Fruit fly (Drosophila melanogaster): ENCODE results near the gene orb2.

The orb2 gene

dm6 chr3L:8953199-8953956, 885 bp downstream of the orb2 start:
- TF ChIP-seq fd3F (GFP tag; optimal IDR thresholded peaks at IDR 0.05), result peak; percentile 59
- peak; percentile 36 for TF ChIP-seq Hr3 (GFP tag; optimal IDR thresholded peaks at IDR 0.05)
- no peak for TF ChIP-seq D (optimal IDR thresholded peaks at IDR 0.05)
- TF ChIP-seq D (GFP tag; optimal IDR thresholded peaks at IDR 0.05), result peak; percentile 51
- peak; percentile 64 for TF ChIP-seq sug (tag; optimal IDR thresholded peaks at IDR 0.05)
- TF ChIP-seq ind (GFP tag; optimal IDR thresholded peaks at IDR 0.05), result peak; percentile 13
- TF ChIP-seq dysf (GFP tag; IDR thresholded peaks at IDR 0.05), result peak; percentile 72
- 0 out of 3 replicates have a peak, but pooled peaks have one; percentile 8 for TF ChIP-seq knrl (GFP tag; IDR thresholded peaks at IDR 0.05; ENCODE audit: partially characterized antibody)
- TF ChIP-seq crc (GFP tag; optimal IDR thresholded peaks at IDR 0.05), result peak; percentile 39
- no peak for TF ChIP-seq tna (GFP tag; IDR thresholded peaks at IDR 0.05; ENCODE audit: partially characterized antibody)
- TF ChIP-seq Doc3 (GFP tag; IDR thresholded peaks at IDR 0.05; ENCODE audit: partially characterized antibody), result no peak
- no peak for TF ChIP-seq hbn (GFP tag; IDR thresholded peaks at IDR 0.05; ENCODE audit: partially characterized antibody)
- TF ChIP-seq CG1832 (GFP tag; optimal IDR thresholded peaks at IDR 0.05), result no peak
- peak; percentile 64 for TF ChIP-seq bsh (GFP tag; optimal IDR thresholded peaks at IDR 0.05)
- TF ChIP-seq ATbp (GFP tag; optimal IDR thresholded peaks at IDR 0.05), result peak; percentile 70
- TF ChIP-seq CG11504 (tag; optimal IDR thresholded peaks at IDR 0.05), result peak; percentile 80
- no peak for TF ChIP-seq Tbp (GFP tag; optimal IDR thresholded peaks at IDR 0.05)
- peak; percentile 80 for TF ChIP-seq Vsx1 (GFP tag; optimal IDR thresholded peaks at IDR 0.05)
- peak; percentile 47 for TF ChIP-seq nerfin-1 (tag; optimal IDR thresholded peaks at IDR 0.05)
- TF ChIP-seq Fer2 (tag; optimal IDR thresholded peaks at IDR 0.05), result peak; percentile 49
- TF ChIP-seq CG18599 (GFP tag; optimal IDR thresholded peaks at IDR 0.05), result peak; percentile 82
- TF ChIP-seq CG3838 (GFP tag; optimal IDR thresholded peaks at IDR 0.05), result no peak
- peak; percentile 84 for TF ChIP-seq CG7556 (GFP tag; optimal IDR thresholded peaks at IDR 0.05)
- peak; percentile 76 for TF ChIP-seq grau (tag; optimal IDR thresholded peaks at IDR 0.05)
- TF ChIP-seq Hsf (GFP tag; optimal IDR thresholded peaks at IDR 0.05), result peak; percentile 52
- peak; percentile 73 for TF ChIP-seq CG3281 (GFP tag; optimal IDR thresholded peaks at IDR 0.05)
- TF ChIP-seq az2 (GFP tag; optimal IDR thresholded peaks at IDR 0.05), result peak; percentile 37
- peak; percentile 49 for TF ChIP-seq D19B (GFP tag; optimal IDR thresholded peaks at IDR 0.05)
- peak; percentile 69 for TF ChIP-seq abd-A (tag; optimal IDR thresholded peaks at IDR 0.05)
- TF ChIP-seq CG2202 (tag; optimal IDR thresholded peaks at IDR 0.05), result peak; percentile 9
- TF ChIP-seq sc (optimal IDR thresholded peaks at IDR 0.05), result no peak
- peak; percentile 13 for TF ChIP-seq sc (GFP tag; optimal IDR thresholded peaks at IDR 0.05)
- peak; percentile 41; the same call in 1 of the 2 replicates for TF ChIP-seq Ptx1 (GFP tag; IDR thresholded peaks at IDR 0.05)
- peak; percentile 22 for TF ChIP-seq cato (GFP tag; optimal IDR thresholded peaks at IDR 0.05; ENCODE audit: borderline replicate concordance)
- TF ChIP-seq CG18764 (GFP tag; optimal IDR thresholded peaks at IDR 0.05), result peak; percentile 22
- peak; percentile 82 for TF ChIP-seq CG13296 (GFP tag; optimal IDR thresholded peaks at IDR 0.05)
- no peak for TF ChIP-seq CG4282 (GFP tag; optimal IDR thresholded peaks at IDR 0.05)
- TF ChIP-seq Mad (GFP tag; optimal IDR thresholded peaks at IDR 0.05), result peak; percentile 48
- no peak for TF ChIP-seq schlank (tag; optimal IDR thresholded peaks at IDR 0.05)
- no peak for TF ChIP-seq CG8944 (GFP tag; optimal IDR thresholded peaks at IDR 0.05)
- TF ChIP-seq Gug (GFP tag; IDR thresholded peaks at IDR 0.05), result 0 out of 4 replicates have a peak, but pooled peaks have one; percentile 8
- peak; percentile 55 for TF ChIP-seq fd96Cb (tag; optimal IDR thresholded peaks at IDR 0.05)
- peak; percentile 75 for TF ChIP-seq D19A (tag; optimal IDR thresholded peaks at IDR 0.05)
- no peak for TF ChIP-seq CG17912 (GFP tag; optimal IDR thresholded peaks at IDR 0.05)
- TF ChIP-seq CG1529 (GFP tag; optimal IDR thresholded peaks at IDR 0.05), result peak; percentile 42
- TF ChIP-seq CG16863 (GFP tag; optimal IDR thresholded peaks at IDR 0.05), result peak; percentile 20
- TF ChIP-seq CG4820 (GFP tag; optimal IDR thresholded peaks at IDR 0.05), result peak; percentile 20
- no peak for TF ChIP-seq CG14667 (GFP tag; IDR thresholded peaks at IDR 0.05)
- TF ChIP-seq CG4854 (GFP tag; optimal IDR thresholded peaks at IDR 0.05), result no peak

Data from whole organism, embryonic.